Worm (Caenorhabditis elegans) whole organism, mixed stage, embryonic: Measurements from ENCODE around the gene F29A7.4.

Experiments used
- M03D4.4 ChIP-seq: sonication (generic microtip); optimal IDR thresholded peaks from 2 replicates; lab custom pipeline; 2017; ENCODE audit warnings: mild to moderate bottlenecking, missing genetic modification characterization, missing compliant biosample characterization
- bed-3 ChIP-seq: fragments of 200-800 bp; sonication (Bioruptor generic); optimal IDR thresholded peaks from 3 replicates; lab custom pipeline; 2018; ENCODE audit warnings: mild to moderate bottlenecking, missing genetic modification characterization, moderate library complexity, missing compliant biosample characterization
- blmp-1 ChIP-seq: fragments of 150-350 bp; optimal IDR thresholded peaks from 2 replicates; lab custom pipeline; 2014; ENCODE audit warnings: missing biosample characterization, missing genetic modification characterization
- ceh-39 ChIP-seq: fragments of 150-350 bp; optimal IDR thresholded peaks from 2 replicates; lab custom pipeline; 2014; ENCODE audit warnings: missing biosample characterization, missing genetic modification characterization
- ceh-43 ChIP-seq: fragments of 200-800 bp; sonication (Bioruptor generic); optimal IDR thresholded peaks from 2 replicates; lab custom pipeline; 2018; ENCODE audit warnings: mild to moderate bottlenecking, missing genetic modification characterization, moderate library complexity, missing compliant biosample characterization
- ceh-83 ChIP-seq: fragments of 200-800 bp; sonication (Bioruptor generic); optimal IDR thresholded peaks from 2 replicates; lab custom pipeline; 2018; ENCODE audit warnings: mild to moderate bottlenecking, missing genetic modification characterization, missing compliant biosample characterization
- ces-1 ChIP-seq: fragments of 150-350 bp; optimal IDR thresholded peaks from 2 replicates; lab custom pipeline; 2014; ENCODE audit warnings: missing biosample characterization, missing genetic modification reagents, missing genetic modification characterization
- drap-1 ChIP-seq: fragments of 200-800 bp; sonication (Bioruptor generic); optimal IDR thresholded peaks from 3 replicates; lab custom pipeline; 2018; ENCODE audit warnings: mild to moderate bottlenecking, missing genetic modification characterization, missing compliant biosample characterization
- elt-1 ChIP-seq: sonication (generic microtip); optimal IDR thresholded peaks from 2 replicates; lab custom pipeline; 2017; ENCODE audit warnings: missing genetic modification characterization, mild to moderate bottlenecking, missing compliant biosample characterization, antibody characterized with exemption, moderate library complexity, borderline replicate concordance; ENCODE audit not compliant: insufficient read depth
- elt-3 ChIP-seq: fragments of 150-350 bp; optimal IDR thresholded peaks from 2 replicates; lab custom pipeline; 2014; ENCODE audit warnings: missing biosample characterization, missing genetic modification characterization
- flh-1 ChIP-seq: fragments of 200-800 bp; sonication (Bioruptor generic); optimal IDR thresholded peaks from 2 replicates; lab custom pipeline; 2018; ENCODE audit warnings: mild to moderate bottlenecking, missing genetic modification characterization, moderate library complexity, missing compliant biosample characterization
- ham-2 ChIP-seq: fragments of 200-800 bp; sonication (Bioruptor generic); optimal IDR thresholded peaks from 2 replicates; lab custom pipeline; 2018; ENCODE audit warnings: mild to moderate bottlenecking, missing genetic modification characterization, missing compliant biosample characterization
- hlh-1 ChIP-seq: fragments of 150-350 bp; optimal IDR thresholded peaks from 2 replicates; lab custom pipeline; 2014; ENCODE audit warnings: missing biosample characterization, missing genetic modification reagents, missing genetic modification characterization
- lin-13 ChIP-seq: fragments of 150-350 bp; optimal IDR thresholded peaks from 2 replicates; lab custom pipeline; 2014; ENCODE audit warnings: missing biosample characterization, missing genetic modification characterization
- lin-32 ChIP-seq: fragments of 200-800 bp; sonication (Bioruptor generic); optimal IDR thresholded peaks from 2 replicates; lab custom pipeline; 2018; ENCODE audit warnings: mild to moderate bottlenecking, missing genetic modification characterization, missing compliant biosample characterization
- lsy-2 ChIP-seq: fragments of 150-350 bp; optimal IDR thresholded peaks from 2 replicates; lab custom pipeline; 2014; ENCODE audit warnings: missing biosample characterization, missing genetic modification characterization
- mab-5 ChIP-seq: fragments of 150-350 bp; optimal IDR thresholded peaks from 2 replicates; lab custom pipeline; 2014; ENCODE audit warnings: missing biosample characterization, missing genetic modification characterization
- mep-1 ChIP-seq: fragments of 150-350 bp; optimal IDR thresholded peaks from 2 replicates; lab custom pipeline; 2017; ENCODE audit warnings: missing biosample characterization, missing genetic modification reagents, missing genetic modification characterization, inconsistent platforms
- mls-2 ChIP-seq: sonication (generic microtip); optimal IDR thresholded peaks from 2 replicates; lab custom pipeline; 2016; ENCODE audit warnings: mild to moderate bottlenecking, missing genetic modification characterization, moderate library complexity, missing compliant biosample characterization
- nhr-12 ChIP-seq: fragments of 150-350 bp; optimal IDR thresholded peaks from 2 replicates; lab custom pipeline; 2014; ENCODE audit warnings: missing biosample characterization, missing genetic modification characterization
- nhr-2 ChIP-seq: fragments of 150-350 bp; optimal IDR thresholded peaks from 2 replicates; lab custom pipeline; 2014; ENCODE audit warnings: missing biosample characterization, missing genetic modification characterization
- nhr-237 ChIP-seq: fragments of 150-350 bp; optimal IDR thresholded peaks from 2 replicates; lab custom pipeline; 2014; ENCODE audit warnings: missing biosample characterization, missing genetic modification characterization
- nhr-28 ChIP-seq: fragments of 150-350 bp; optimal IDR thresholded peaks from 2 replicates; lab custom pipeline; 2014; ENCODE audit warnings: missing biosample characterization, missing genetic modification characterization
- nhr-76 ChIP-seq: sonication (generic microtip); optimal IDR thresholded peaks from 2 replicates; lab custom pipeline; 2017; ENCODE audit warnings: missing biosample characterization, missing genetic modification characterization
- pha-4 ChIP-seq: fragments of 150-350 bp; optimal IDR thresholded peaks from 2 replicates; lab custom pipeline; 2018; ENCODE audit warnings: missing biosample characterization, missing genetic modification reagents, missing genetic modification characterization
- sem-2 ChIP-seq: fragments of 200-800 bp; sonication (Bioruptor generic); optimal IDR thresholded peaks from 2 replicates; lab custom pipeline; 2018; ENCODE audit warnings: mild to moderate bottlenecking, missing genetic modification characterization, missing compliant biosample characterization
- snpc-4 ChIP-seq: fragments of 150-350 bp; optimal IDR thresholded peaks from 2 replicates; lab custom pipeline; 2014; ENCODE audit warnings: missing biosample characterization, missing genetic modification characterization
- sptf-1 ChIP-seq: sonication (generic microtip); optimal IDR thresholded peaks from 2 replicates; lab custom pipeline; 2017; ENCODE audit warnings: mild to moderate bottlenecking, missing genetic modification characterization, moderate library complexity, missing compliant biosample characterization
- tbx-8 ChIP-seq: fragments of 200-800 bp; sonication (Bioruptor generic); optimal IDR thresholded peaks from 2 replicates; lab custom pipeline; 2018; ENCODE audit warnings: mild to moderate bottlenecking, missing genetic modification characterization, moderate library complexity, missing compliant biosample characterization
- unc-120 ChIP-seq: sonication (generic microtip); optimal IDR thresholded peaks from 2 replicates; lab custom pipeline; 2017; ENCODE audit warnings: missing genetic modification characterization, missing compliant biosample characterization; ENCODE audit not compliant: poor library complexity, severe bottlenecking
- unc-39 ChIP-seq: fragments of 150-350 bp; optimal IDR thresholded peaks from 2 replicates; lab custom pipeline; 2014; ENCODE audit warnings: missing biosample characterization, missing genetic modification characterization
- unc-62 ChIP-seq: fragments of 150-350 bp; optimal IDR thresholded peaks from 2 replicates; lab custom pipeline; 2014; ENCODE audit warnings: missing biosample characterization, missing genetic modification reagents, missing genetic modification characterization
- zip-8 ChIP-seq: fragments of 150-350 bp; optimal IDR thresholded peaks from 2 replicates; lab custom pipeline; 2014; ENCODE audit warnings: missing biosample characterization, missing genetic modification characterization
- ztf-11 ChIP-seq: fragments of 150-350 bp; optimal IDR thresholded peaks from 2 replicates; lab custom pipeline; 2014; ENCODE audit warnings: missing biosample characterization, missing genetic modification characterization

F29A7.4 gene

DNA sequence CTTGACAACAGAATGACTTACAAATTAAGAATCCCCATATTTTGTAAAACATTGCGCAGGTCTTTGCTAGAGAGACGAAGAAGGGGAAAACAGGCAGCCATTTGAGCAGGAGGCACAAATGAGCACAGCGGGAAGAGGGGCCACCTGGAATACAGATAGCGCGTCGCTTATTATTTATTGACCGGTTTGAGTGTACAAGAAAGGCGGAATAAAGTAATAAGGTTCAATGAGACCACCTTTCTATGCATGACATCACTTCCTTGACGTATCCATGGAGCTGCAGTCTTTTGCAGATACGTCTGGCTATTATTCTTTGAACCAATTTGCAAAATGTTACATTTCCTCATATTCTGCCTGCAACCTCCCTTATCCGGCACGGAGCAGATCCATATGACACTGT lies 25.1 kb downstream of the F29A7.4 start, which contains the start of gene fbxb-111:
fbxb-111 (minus strand) TSS at position 101 of the 400 bp plus-strand sequence.
- TF ChIP-seq unc-39 (tag; lab: Kevin White, UChicago): no peak
- no peak for TF ChIP-seq blmp-1
- no peak for TF ChIP-seq elt-3 (tag; lab: Kevin White, UChicago)
- TF ChIP-seq ceh-43: no peak
- no peak for TF ChIP-seq snpc-4 (tag; lab: Kevin White, UChicago)
- TF ChIP-seq ceh-39 (tag; lab: Kevin White, UChicago): no peak
- TF ChIP-seq mep-1: no peak
- TF ChIP-seq drap-1 (GFP tag; lab: Kevin White, UChicago): no peak
- TF ChIP-seq mls-2: no peak
- TF ChIP-seq sptf-1 (tag; lab: Kevin White, UChicago): no peak
- TF ChIP-seq zip-8 (tag; lab: Kevin White, UChicago): no peak
- TF ChIP-seq nhr-237 (tag; lab: Kevin White, UChicago): no peak
- no peak for TF ChIP-seq lsy-2
- TF ChIP-seq nhr-12 (tag; lab: Kevin White, UChicago): no peak
- TF ChIP-seq, all 35 proteins: peak for 0

DNA sequence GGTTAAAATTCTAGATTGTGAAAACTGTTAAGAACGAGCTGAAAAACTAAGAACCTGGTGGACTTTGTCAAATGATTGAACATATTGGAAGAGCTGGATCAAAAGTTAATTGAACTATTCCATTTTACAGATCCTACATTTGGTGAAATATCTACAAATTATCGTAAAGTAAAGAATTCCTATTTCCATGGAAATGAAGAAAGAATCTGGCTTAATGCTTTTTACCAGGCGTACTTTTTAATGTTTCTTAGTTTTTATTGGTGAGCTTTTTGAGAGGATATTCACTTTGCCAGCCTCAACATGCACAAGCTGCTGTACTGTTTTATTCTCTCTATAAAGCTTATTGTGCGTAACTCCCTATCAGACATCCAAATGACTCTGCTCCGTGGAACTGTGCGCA lies 28.0 kb downstream of the F29A7.4 start, which contains the start of gene F08D12.4:
F08D12.4 (plus strand) TSS at position 301 of the 400 bp plus-strand sequence.
- no peak for TF ChIP-seq flh-1 (GFP tag; lab: Kevin White, UChicago)
- TF ChIP-seq unc-120: no peak
- TF ChIP-seq elt-1: no peak
- no peak for TF ChIP-seq nhr-237 (tag; lab: Kevin White, UChicago)
- no peak for TF ChIP-seq ceh-43
- TF ChIP-seq nhr-2: no peak
- TF ChIP-seq ztf-11 (tag; lab: Kevin White, UChicago): no peak
- no peak for TF ChIP-seq ceh-83
- TF ChIP-seq hlh-1: no peak
- TF ChIP-seq ham-2: no peak
- no peak for TF ChIP-seq pha-4 (tag; lab: Kevin White, UChicago)
- no peak for TF ChIP-seq bed-3 (GFP tag; lab: Kevin White, UChicago)

DNA sequence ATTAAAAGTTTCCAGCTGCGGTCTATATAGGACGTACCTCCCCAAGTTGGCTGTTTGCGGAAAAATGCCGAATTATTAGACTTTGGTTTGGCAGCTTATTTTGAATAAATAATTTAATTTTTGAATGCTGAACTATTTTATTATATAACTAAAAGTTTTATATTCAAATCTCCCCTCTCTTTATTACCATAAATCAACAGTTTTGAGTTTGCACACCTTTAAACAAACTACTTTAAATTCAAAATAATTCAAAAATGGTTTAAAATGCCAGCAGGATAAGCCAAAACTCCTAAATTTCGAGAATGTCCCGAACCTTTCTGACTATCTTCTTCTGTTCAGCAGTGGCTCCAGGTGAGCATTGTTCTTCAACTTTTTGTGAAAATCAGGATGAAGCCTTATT lies 29.5 kb downstream of the F29A7.4 start, which contains the start of gene F08D12.3:
F08D12.3 (plus strand) TSS at position 301 of the 400 bp plus-strand sequence.
- no peak for TF ChIP-seq bed-3 (GFP tag; lab: Kevin White, UChicago)
- no peak for TF ChIP-seq drap-1 (GFP tag; lab: Kevin White, UChicago)
- no peak for TF ChIP-seq M03D4.4 (tag; lab: Kevin White, UChicago)

DNA sequence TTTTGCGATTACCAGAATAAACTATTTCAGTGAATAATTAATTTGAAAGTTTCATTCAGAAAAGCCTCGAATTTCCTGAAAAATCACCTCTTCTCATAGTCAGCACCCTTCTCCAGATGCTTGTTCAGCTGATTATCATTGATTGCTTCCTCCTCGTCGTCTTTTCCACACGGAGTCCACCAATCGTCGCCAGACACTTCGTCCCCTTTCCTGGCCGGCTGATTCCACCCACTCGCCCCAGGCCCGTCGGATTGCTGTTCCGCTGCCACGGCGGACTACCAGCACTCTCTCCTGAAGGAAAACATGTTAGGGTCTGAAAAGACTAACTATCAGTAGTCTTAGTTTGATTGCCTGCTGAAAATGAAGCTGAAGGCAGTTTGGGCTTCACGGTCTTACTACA lies 31.0 kb downstream of the F29A7.4 start:
- TF ChIP-seq nhr-28 (tag; lab: Kevin White, UChicago) (no peak), ceh-43 (no peak), mab-5 (tag; lab: Kevin White, UChicago) (no peak), ham-2 (no peak), mep-1 (no peak), nhr-76 (no peak), sptf-1 (tag; lab: Kevin White, UChicago) (no peak), zip-8 (tag; lab: Kevin White, UChicago) (no peak), sem-2 (GFP tag; lab: Kevin White, UChicago) (no peak), elt-3 (tag; lab: Kevin White, UChicago) (no peak), ces-1 (GFP tag; lab: Kevin White, UChicago) (no peak), hlh-1 (no peak), lin-13 (tag; lab: Kevin White, UChicago) (no peak), pha-4 (tag; lab: Kevin White, UChicago) (no peak)

DNA sequence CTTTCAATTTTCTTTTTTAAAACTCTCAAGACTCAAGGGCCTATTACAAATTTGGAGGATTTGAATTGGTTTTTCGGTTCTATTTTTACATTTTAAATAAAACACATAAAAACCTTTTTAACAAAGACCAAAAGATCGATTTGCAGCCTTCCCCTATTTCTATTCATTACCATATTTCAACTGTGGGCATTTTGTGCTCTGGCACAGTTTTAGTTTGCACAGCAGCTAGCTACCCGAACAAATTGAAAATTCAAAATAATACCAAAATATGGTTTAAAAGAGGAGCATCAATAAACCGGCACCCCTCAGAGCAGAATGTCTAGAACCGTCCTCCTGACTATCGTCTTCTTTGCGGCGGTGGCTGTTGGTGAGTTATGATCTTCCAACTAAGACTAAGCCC lies 31.6 kb downstream of the F29A7.4 start, which contains the start of gene F08D12.2:
F08D12.2 (plus strand) TSS at position 301 of the 400 bp plus-strand sequence.
- TF ChIP-seq ceh-83: no peak
- no peak for TF ChIP-seq elt-3 (tag; lab: Kevin White, UChicago)
- TF ChIP-seq lin-13 (tag; lab: Kevin White, UChicago): no peak
- TF ChIP-seq blmp-1: no peak
- no peak for TF ChIP-seq ceh-43
- TF ChIP-seq zip-8 (tag; lab: Kevin White, UChicago): no peak
- no peak for TF ChIP-seq hlh-1
- TF ChIP-seq drap-1 (GFP tag; lab: Kevin White, UChicago): no peak
- TF ChIP-seq, all 35 proteins: peak for 0

DNA sequence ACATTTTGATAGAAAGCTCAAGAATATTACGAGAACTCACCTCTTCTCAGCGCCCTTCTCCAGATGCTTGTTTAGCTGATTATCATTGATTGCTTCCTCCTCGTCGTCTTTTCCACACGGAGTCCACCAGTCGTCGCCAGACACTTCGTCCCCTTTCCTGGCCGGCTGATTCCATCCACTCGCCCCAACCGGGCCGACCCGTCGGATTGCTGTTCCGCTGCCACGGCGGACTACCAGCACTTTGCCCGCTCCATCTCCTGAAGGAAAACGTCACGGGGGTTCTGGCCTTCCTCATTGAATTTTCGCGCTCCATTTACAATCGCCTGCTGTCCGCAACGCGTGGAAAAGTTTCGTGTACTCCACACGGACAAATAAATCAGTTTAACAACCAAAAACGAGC lies 33.6 kb downstream of the F29A7.4 start:
- no peak for TF ChIP-seq nhr-237 (tag; lab: Kevin White, UChicago)
- TF ChIP-seq lsy-2: no peak
- no peak for TF ChIP-seq tbx-8 (GFP tag; lab: Kevin White, UChicago)
- no peak for TF ChIP-seq ztf-11 (tag; lab: Kevin White, UChicago)
- TF ChIP-seq unc-62 (GFP tag; lab: Kevin White, UChicago): no peak
- no peak for TF ChIP-seq elt-3 (tag; lab: Kevin White, UChicago)
- no peak for TF ChIP-seq nhr-28 (tag; lab: Kevin White, UChicago)
- TF ChIP-seq lin-32 (GFP tag; lab: Kevin White, UChicago): no peak
- no peak for TF ChIP-seq ceh-43
- no peak for TF ChIP-seq hlh-1
- no peak for TF ChIP-seq sem-2 (GFP tag; lab: Kevin White, UChicago)
- TF ChIP-seq, all 35 proteins: peak for 0
